Worm (Caenorhabditis elegans) whole organism, late embryonic: ENCODE measurements around the gene F22E5.8.
"Not testable (repeated sequence)": the region's sequence is repeated elsewhere in the genome, so short reads cannot be mapped to it uniquely, and the experiment has no call there.

Experiments used
- C38D4.7 ChIP-seq: fragments of 200-800 bp; sonication (Bioruptor generic); optimal IDR thresholded peaks from 2 replicates; lab custom pipeline; 2018; ENCODE audit warnings: mild to moderate bottlenecking, missing genetic modification characterization, moderate library complexity, missing compliant biosample characterization
- K02D7.2 ChIP-seq: sonication (generic microtip); optimal IDR thresholded peaks from 2 replicates; lab custom pipeline; 2017; ENCODE audit warnings: mild to moderate bottlenecking, missing genetic modification characterization, missing compliant biosample characterization
- K09A11.1 ChIP-seq: sonication (generic microtip); optimal IDR thresholded peaks from 2 replicates; lab custom pipeline; 2017; ENCODE audit warnings: antibody characterized with exemption, mild to moderate bottlenecking, missing genetic modification characterization, missing compliant biosample characterization; ENCODE audit not compliant: insufficient read depth
- T23F11.4 ChIP-seq: fragments of 200-800 bp; sonication (Bioruptor generic); optimal IDR thresholded peaks from 2 replicates; lab custom pipeline; 2018; ENCODE audit warnings: mild to moderate bottlenecking, missing genetic modification characterization, missing compliant biosample characterization
- ceh-14 ChIP-seq: sonication (generic microtip); optimal IDR thresholded peaks from 2 replicates; lab custom pipeline; 2016; ENCODE audit warnings: missing genotype, missing genetic modification characterization, missing compliant biosample characterization
- ceh-18 ChIP-seq: sonication (generic microtip); optimal IDR thresholded peaks from 2 replicates; lab custom pipeline; 2016; ENCODE audit warnings: missing genetic modification characterization, missing compliant biosample characterization
- ceh-2 ChIP-seq: sonication (generic microtip); optimal IDR thresholded peaks from 2 replicates; lab custom pipeline; 2016; ENCODE audit warnings: missing genotype, missing genetic modification characterization, missing compliant biosample characterization
- ceh-45 ChIP-seq: fragments of 200-800 bp; sonication (Bioruptor generic); IDR thresholded peaks from 2 replicates; pipeline ENCODE4 v1.3.6; 2022; ENCODE audit warnings: missing genetic modification reagents, missing genetic modification characterization, missing compliant biosample characterization
- ceh-6 ChIP-seq: fragments of 200-800 bp; sonication (Bioruptor generic); optimal IDR thresholded peaks from 2 replicates; lab custom pipeline; 2018; ENCODE audit warnings: mild to moderate bottlenecking, missing genetic modification characterization, missing compliant biosample characterization
- ceh-9 ChIP-seq: sonication (generic microtip); optimal IDR thresholded peaks from 2 replicates; lab custom pipeline; 2016; ENCODE audit warnings: mild to moderate bottlenecking, missing genetic modification characterization, inconsistent platforms, missing compliant biosample characterization
- dmd-4 ChIP-seq: sonication (generic microtip); optimal IDR thresholded peaks from 2 replicates; lab custom pipeline; 2016; ENCODE audit warnings: borderline replicate concordance, missing genetic modification characterization, missing compliant biosample characterization
- elt-2 ChIP-seq: sonication (generic microtip); optimal IDR thresholded peaks from 2 replicates; lab custom pipeline; 2016; ENCODE audit warnings: missing genetic modification reagents, missing genetic modification characterization, missing compliant biosample characterization
- elt-4 ChIP-seq: sonication (generic microtip); optimal IDR thresholded peaks from 2 replicates; lab custom pipeline; 2016; ENCODE audit warnings: missing genetic modification characterization, missing compliant biosample characterization
- fax-1 ChIP-seq: sonication (generic microtip); optimal IDR thresholded peaks from 2 replicates; lab custom pipeline; 2016; ENCODE audit warnings: missing genotype, missing genetic modification characterization, missing compliant biosample characterization
- fkh-6 ChIP-seq: sonication (generic microtip); optimal IDR thresholded peaks from 2 replicates; lab custom pipeline; 2016; ENCODE audit warnings: missing genetic modification characterization, missing compliant biosample characterization
- hlh-30 ChIP-seq: sonication (generic microtip); optimal IDR thresholded peaks from 2 replicates; lab custom pipeline; 2017; ENCODE audit warnings: antibody characterized with exemption, missing genetic modification characterization, missing compliant biosample characterization; ENCODE audit not compliant: insufficient read depth
- hlh-6 ChIP-seq: sonication (generic microtip); optimal IDR thresholded peaks from 2 replicates; lab custom pipeline; 2016; ENCODE audit warnings: missing genotype, missing genetic modification characterization, missing compliant biosample characterization
- hlh-8 ChIP-seq: sonication (generic microtip); optimal IDR thresholded peaks from 2 replicates; lab custom pipeline; 2016; ENCODE audit warnings: missing genotype, missing genetic modification characterization, missing compliant biosample characterization
- lin-11 ChIP-seq: fragments of 200-800 bp; sonication (Bioruptor generic); optimal IDR thresholded peaks from 2 replicates; lab custom pipeline; 2018; ENCODE audit warnings: mild to moderate bottlenecking, missing genetic modification characterization, missing compliant biosample characterization
- mec-3 ChIP-seq: sonication (generic microtip); optimal IDR thresholded peaks from 2 replicates; lab custom pipeline; 2016; ENCODE audit warnings: borderline replicate concordance, missing genetic modification characterization, missing compliant biosample characterization
- nhr-232 ChIP-seq: sonication (generic microtip); optimal IDR thresholded peaks from 2 replicates; lab custom pipeline; 2016; ENCODE audit warnings: missing genetic modification characterization, missing compliant biosample characterization
- npax-4 ChIP-seq: sonication (generic microtip); optimal IDR thresholded peaks from 2 replicates; lab custom pipeline; 2016; ENCODE audit warnings: missing genetic modification characterization, missing compliant biosample characterization
- odd-2 ChIP-seq: sonication (generic microtip); optimal IDR thresholded peaks from 2 replicates; lab custom pipeline; 2017; ENCODE audit warnings: antibody characterized with exemption, mild to moderate bottlenecking, missing genetic modification characterization, missing compliant biosample characterization
- pha-2 ChIP-seq: sonication (generic microtip); optimal IDR thresholded peaks from 2 replicates; lab custom pipeline; 2017; ENCODE audit warnings: mild to moderate bottlenecking, missing genetic modification characterization, missing compliant biosample characterization
- sdc-2 ChIP-seq: sonication (generic microtip); optimal IDR thresholded peaks from 2 replicates; lab custom pipeline; 2016; ENCODE audit warnings: missing genotype, missing genetic modification characterization, missing compliant biosample characterization
- sox-2 ChIP-seq: fragments of 200-800 bp; sonication (Bioruptor generic); IDR thresholded peaks from 2 replicates; pipeline ENCODE4 v1.3.6; 2022; ENCODE audit warnings: missing genetic modification reagents, missing genetic modification characterization, missing compliant biosample characterization
- tbx-7 ChIP-seq: sonication (generic microtip); optimal IDR thresholded peaks from 2 replicates; lab custom pipeline; 2016; ENCODE audit warnings: missing genotype, missing genetic modification characterization, missing compliant biosample characterization
- unc-3 ChIP-seq, 2 experiments: fragments of 200-800 bp in 1 of 2; sonication (Bioruptor generic) in 1 of 2; sonication (generic microtip) in 1 of 2; conservative IDR thresholded peaks in 1 of 2; optimal IDR thresholded peaks in 1 of 2; 2 replicates each; pipeline versions ENCODE4 v1.3.6 to Lab custom; 2016 to 2022; ENCODE audit warnings: missing compliant biosample characterization in 2 of 2, missing genetic modification characterization in 2 of 2, missing genetic modification reagents in 1 of 2
- unc-42 ChIP-seq: sonication (generic microtip); optimal IDR thresholded peaks from 2 replicates; lab custom pipeline; 2016; ENCODE audit warnings: missing genotype, missing genetic modification characterization, missing compliant biosample characterization
- unc-55 ChIP-seq: sonication (generic microtip); optimal IDR thresholded peaks from 2 replicates; lab custom pipeline; 2017; ENCODE audit warnings: missing biosample characterization, missing genetic modification reagents, missing genetic modification characterization
- unc-86 ChIP-seq: sonication (generic microtip); optimal IDR thresholded peaks from 2 replicates; lab custom pipeline; 2016; ENCODE audit warnings: missing genetic modification characterization, missing compliant biosample characterization

F22E5.8 gene

DNA sequence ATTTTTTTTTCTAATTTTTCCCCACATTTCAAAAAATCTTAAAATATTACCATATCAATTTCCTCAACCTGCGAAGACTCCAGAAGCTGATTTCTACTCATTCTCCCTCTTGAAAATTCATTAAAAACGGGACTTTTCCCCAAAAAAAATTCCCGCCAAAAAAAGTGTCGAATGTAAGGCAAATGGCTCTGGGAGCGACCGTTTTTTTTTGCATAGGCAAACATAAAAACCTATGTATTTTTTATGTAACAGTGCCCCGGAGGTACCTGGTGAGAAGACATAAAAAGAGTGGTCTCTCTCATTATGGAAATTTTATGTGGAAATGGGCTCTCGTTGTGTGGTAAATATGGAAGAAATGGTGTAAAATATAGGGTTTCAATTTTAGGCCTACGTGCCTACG is 44.4 kb downstream of the F22E5.8 start, which contains the start of gene ceh-87:
Gene ceh-87, minus strand, starts transcription at position 101 of the 400 bp plus-strand sequence.
- TF ChIP-seq mec-3 (tag; lab: Kevin White, UChicago) (no peak), ceh-45 (GFP tag; lab: Robert Waterston, UW) (no peak), T23F11.4 (GFP tag; lab: Kevin White, UChicago) (no peak), ceh-2 (no peak)

DNA sequence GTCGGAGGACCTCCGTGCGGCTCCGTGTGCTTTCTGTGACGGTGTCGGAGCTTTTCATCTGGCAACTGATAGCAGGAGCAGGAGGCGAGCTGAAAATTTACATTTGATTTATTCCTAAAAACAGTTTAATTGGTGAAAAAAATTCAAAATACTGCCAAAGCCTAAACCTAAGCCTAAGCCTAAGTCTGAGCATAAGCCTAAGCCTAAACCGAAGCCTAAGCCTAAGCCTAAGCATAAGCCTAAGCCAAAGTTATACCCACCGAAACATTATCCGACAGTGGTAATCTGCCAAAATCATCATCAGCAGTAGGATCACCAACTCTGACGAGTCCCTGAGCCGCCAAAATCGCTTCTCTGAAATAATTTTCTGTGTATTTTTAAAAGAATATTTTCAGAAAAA is 44.9 kb downstream of the F22E5.8 start:
- no peak for TF ChIP-seq fax-1 (tag; lab: Kevin White, UChicago)
- TF ChIP-seq unc-3 (GFP tag; conservative IDR thresholded peaks at IDR 0.05; lab: Robert Waterston, UW): no peak
- TF ChIP-seq unc-3 (tag; optimal IDR thresholded peaks at IDR 0.05; lab: Kevin White, UChicago): no peak
- TF ChIP-seq ceh-6 (GFP tag; lab: Kevin White, UChicago): no peak
- no peak for TF ChIP-seq K09A11.1 (tag; lab: Kevin White, UChicago)
- TF ChIP-seq C38D4.7: no peak
- no peak for TF ChIP-seq sox-2 (GFP tag; lab: Robert Waterston, UW)
- TF ChIP-seq ceh-9: no peak
- no peak for TF ChIP-seq lin-11 (tag; lab: Kevin White, UChicago)
- no peak for TF ChIP-seq hlh-30
- no peak for TF ChIP-seq nhr-232
- no peak for TF ChIP-seq pha-2 (tag; lab: Kevin White, UChicago)
- no peak for TF ChIP-seq fkh-6 (tag; lab: Kevin White, UChicago)
- TF ChIP-seq tbx-7: no peak
- TF ChIP-seq ceh-2: no peak
- no peak for TF ChIP-seq dmd-4 (tag; lab: Kevin White, UChicago)
- no peak for TF ChIP-seq hlh-6 (tag; lab: Kevin White, UChicago)
- TF ChIP-seq npax-4 (tag; lab: Kevin White, UChicago): no peak
- TF ChIP-seq sdc-2: no peak

DNA sequence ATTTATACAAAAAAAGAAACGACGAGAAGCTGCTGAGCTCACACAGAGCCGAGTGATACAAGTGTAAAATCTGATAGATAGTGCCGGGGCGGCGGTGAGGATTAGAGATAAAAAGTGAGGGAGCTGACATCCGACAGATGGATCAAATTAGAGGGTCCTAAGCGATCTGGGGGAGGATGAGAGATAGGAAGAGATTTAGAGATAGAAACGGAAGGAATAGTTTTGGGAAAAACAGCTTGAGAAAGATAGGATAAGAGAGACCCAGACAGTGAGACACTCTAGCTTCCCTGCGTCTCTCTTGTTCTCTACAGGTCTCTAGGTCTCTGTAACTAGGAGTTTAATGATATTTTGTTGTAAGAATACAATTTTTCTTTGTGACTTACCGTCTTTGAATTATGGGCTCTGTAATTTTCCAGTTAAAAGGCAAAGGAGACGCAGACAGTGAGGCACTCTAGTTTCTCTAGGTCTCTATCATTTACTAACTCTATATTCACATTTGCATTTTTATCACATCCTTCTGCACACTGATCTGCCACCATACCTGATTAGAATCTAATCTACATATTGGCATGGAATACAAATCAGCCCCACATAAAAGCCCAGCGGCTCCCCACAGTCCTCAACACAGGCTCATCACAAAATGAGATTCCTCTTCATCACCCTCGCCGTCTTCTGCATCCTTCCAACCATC is 47.3 kb downstream of the F22E5.8 start, which contains the start of the genes sup-9 and nspf-1:
Gene sup-9, minus strand, starts transcription at position 43 of the 691 bp plus-strand sequence.
Gene nspf-1, plus strand, starts transcription at position 641 of the 691 bp plus-strand sequence.
- peak; percentile 36 for TF ChIP-seq ceh-18 (tag; lab: Kevin White, UChicago)
- peak; percentile 35 for TF ChIP-seq unc-55 (GFP tag; lab: Kevin White, UChicago)
- no peak for TF ChIP-seq nhr-232
- TF ChIP-seq unc-42 (tag; lab: Kevin White, UChicago): peak; percentile 45
- TF ChIP-seq elt-4 (tag; lab: Kevin White, UChicago): no peak
- no peak for TF ChIP-seq lin-11 (tag; lab: Kevin White, UChicago)
- peak; percentile 52 for TF ChIP-seq hlh-8 (tag; lab: Kevin White, UChicago)
- TF ChIP-seq, all 69 proteins: peak for 4

DNA sequence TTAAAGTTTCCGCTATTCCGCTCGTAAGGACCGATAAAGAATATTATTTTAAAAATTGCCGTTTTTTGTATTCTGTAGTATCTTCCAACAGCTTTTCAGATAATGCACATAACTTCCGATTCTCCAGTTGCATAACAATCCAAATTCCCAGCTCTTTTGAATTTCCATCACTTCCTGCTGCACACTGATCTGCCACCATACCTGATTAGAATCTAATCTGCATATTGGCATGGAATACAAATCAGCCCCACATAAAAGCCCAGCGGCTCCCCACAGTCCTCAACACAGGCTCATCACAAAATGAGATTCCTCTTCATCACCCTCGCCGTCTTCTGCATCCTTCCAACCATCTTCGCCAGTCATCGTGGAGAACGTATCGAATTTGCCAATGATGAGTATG is 48.8 kb downstream of the F22E5.8 start, which contains the start of gene nspf-2:
Gene nspf-2, plus strand, starts transcription at position 301 of the 400 bp plus-strand sequence.
- not testable (repeated sequence) for TF ChIP-seq unc-86, elt-2, ceh-14 (tag; lab: Kevin White, UChicago)

DNA sequence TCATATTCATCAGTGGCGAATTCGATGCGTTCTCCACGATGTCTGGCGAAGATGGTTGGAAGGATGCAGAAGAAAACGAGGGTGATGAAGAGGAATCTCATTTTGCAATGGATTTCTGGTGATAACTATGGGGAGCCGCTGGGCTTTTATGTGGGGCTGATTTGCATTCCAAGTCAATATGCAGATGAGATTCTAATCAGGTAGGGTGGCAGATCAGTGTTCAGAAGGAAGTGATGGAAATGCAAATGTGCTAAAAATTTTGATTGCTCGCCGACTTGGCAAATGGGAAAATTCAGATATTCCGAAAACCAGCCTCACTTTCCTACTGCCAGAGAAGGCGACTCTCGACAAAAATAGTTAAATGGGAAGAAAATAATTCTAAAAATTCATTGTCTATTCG is 50.2 kb downstream of the F22E5.8 start, which contains the start of gene nspf-3:
Gene nspf-3, minus strand, starts transcription at position 101 of the 400 bp plus-strand sequence.
- TF ChIP-seq nhr-232 (no peak), ceh-18 (tag; lab: Kevin White, UChicago) (no peak), K09A11.1 (tag; lab: Kevin White, UChicago) (no peak), hlh-8 (tag; lab: Kevin White, UChicago) (no peak), odd-2 (tag; lab: Kevin White, UChicago) (no peak), K02D7.2 (tag; lab: Kevin White, UChicago) (no peak), fkh-6 (tag; lab: Kevin White, UChicago) (no peak)
